Worm (Caenorhabditis elegans) whole organism, late embryonic: ENCODE measurements around the gene C44B9.2.

Experiments
- C38D4.7 ChIP-seq: fragments of 200-800 bp; sonication (Bioruptor generic); optimal IDR thresholded peaks from 2 replicates; lab custom pipeline; 2018; ENCODE audit warnings: mild to moderate bottlenecking, missing genetic modification characterization, moderate library complexity, missing compliant biosample characterization
- F13H6.1 ChIP-seq: sonication (generic microtip); optimal IDR thresholded peaks from 2 replicates; lab custom pipeline; 2016; ENCODE audit warnings: missing genetic modification characterization, missing compliant biosample characterization
- K02D7.2 ChIP-seq: sonication (generic microtip); optimal IDR thresholded peaks from 2 replicates; lab custom pipeline; 2017; ENCODE audit warnings: mild to moderate bottlenecking, missing genetic modification characterization, missing compliant biosample characterization
- K09A11.1 ChIP-seq: sonication (generic microtip); optimal IDR thresholded peaks from 2 replicates; lab custom pipeline; 2017; ENCODE audit warnings: antibody characterized with exemption, mild to moderate bottlenecking, missing genetic modification characterization, missing compliant biosample characterization; ENCODE audit not compliant: insufficient read depth
- T23F11.4 ChIP-seq: fragments of 200-800 bp; sonication (Bioruptor generic); optimal IDR thresholded peaks from 2 replicates; lab custom pipeline; 2018; ENCODE audit warnings: mild to moderate bottlenecking, missing genetic modification characterization, missing compliant biosample characterization
- ama-1 ChIP-seq: fragments of 150-350 bp; optimal IDR thresholded peaks from 2 replicates; lab custom pipeline; 2014
- ceh-14 ChIP-seq: sonication (generic microtip); optimal IDR thresholded peaks from 2 replicates; lab custom pipeline; 2016; ENCODE audit warnings: missing genotype, missing genetic modification characterization, missing compliant biosample characterization
- ceh-18 ChIP-seq: sonication (generic microtip); optimal IDR thresholded peaks from 2 replicates; lab custom pipeline; 2016; ENCODE audit warnings: missing genetic modification characterization, missing compliant biosample characterization
- ceh-22 ChIP-seq: sonication (generic microtip); optimal IDR thresholded peaks from 2 replicates; lab custom pipeline; 2017; ENCODE audit warnings: missing biosample characterization, missing genetic modification characterization
- ceh-24 ChIP-seq: sonication (generic microtip); optimal IDR thresholded peaks from 2 replicates; lab custom pipeline; 2016; ENCODE audit warnings: mild to moderate bottlenecking, missing genetic modification characterization, missing compliant biosample characterization
- ceh-34 ChIP-seq: sonication (generic microtip); optimal IDR thresholded peaks from 2 replicates; lab custom pipeline; 2016; ENCODE audit warnings: mild to moderate bottlenecking, missing genetic modification characterization, missing compliant biosample characterization
- ceh-45 ChIP-seq: fragments of 200-800 bp; sonication (Bioruptor generic); IDR thresholded peaks from 2 replicates; pipeline ENCODE4 v1.3.6; 2022; ENCODE audit warnings: missing genetic modification reagents, missing genetic modification characterization, missing compliant biosample characterization
- ceh-48 ChIP-seq: sonication (generic microtip); optimal IDR thresholded peaks from 2 replicates; lab custom pipeline; 2016; ENCODE audit warnings: missing genetic modification characterization, inconsistent platforms, missing compliant biosample characterization
- ceh-6 ChIP-seq: fragments of 200-800 bp; sonication (Bioruptor generic); optimal IDR thresholded peaks from 2 replicates; lab custom pipeline; 2018; ENCODE audit warnings: mild to moderate bottlenecking, missing genetic modification characterization, missing compliant biosample characterization
- che-1 ChIP-seq: sonication (generic microtip); optimal IDR thresholded peaks from 2 replicates; lab custom pipeline; 2016; ENCODE audit warnings: mild to moderate bottlenecking, missing genetic modification characterization, missing compliant biosample characterization
- dve-1 ChIP-seq: sonication (generic microtip); optimal IDR thresholded peaks from 2 replicates; lab custom pipeline; 2017; ENCODE audit warnings: antibody characterized with exemption, mild to moderate bottlenecking, missing genetic modification characterization, missing compliant biosample characterization
- elt-4 ChIP-seq: sonication (generic microtip); optimal IDR thresholded peaks from 2 replicates; lab custom pipeline; 2016; ENCODE audit warnings: missing genetic modification characterization, missing compliant biosample characterization
- eyg-1 ChIP-seq: sonication (generic microtip); optimal IDR thresholded peaks from 2 replicates; lab custom pipeline; 2016; ENCODE audit warnings: missing genotype, missing genetic modification characterization, missing compliant biosample characterization
- fax-1 ChIP-seq: sonication (generic microtip); optimal IDR thresholded peaks from 2 replicates; lab custom pipeline; 2016; ENCODE audit warnings: missing genotype, missing genetic modification characterization, missing compliant biosample characterization
- fkh-10 ChIP-seq: fragments of 150-350 bp; optimal IDR thresholded peaks from 2 replicates; lab custom pipeline; 2014; ENCODE audit warnings: missing biosample characterization, missing genetic modification reagents, missing genetic modification characterization
- fkh-6 ChIP-seq: sonication (generic microtip); optimal IDR thresholded peaks from 2 replicates; lab custom pipeline; 2016; ENCODE audit warnings: missing genetic modification characterization, missing compliant biosample characterization
- gmeb-2 ChIP-seq: sonication (generic microtip); optimal IDR thresholded peaks from 2 replicates; lab custom pipeline; 2016; ENCODE audit warnings: missing genetic modification characterization, inconsistent platforms, missing compliant biosample characterization
- hlh-6 ChIP-seq: sonication (generic microtip); optimal IDR thresholded peaks from 2 replicates; lab custom pipeline; 2016; ENCODE audit warnings: missing genotype, missing genetic modification characterization, missing compliant biosample characterization
- hlh-8 ChIP-seq: sonication (generic microtip); optimal IDR thresholded peaks from 2 replicates; lab custom pipeline; 2016; ENCODE audit warnings: missing genotype, missing genetic modification characterization, missing compliant biosample characterization
- madf-2 ChIP-seq: sonication (generic microtip); optimal IDR thresholded peaks from 2 replicates; lab custom pipeline; 2017; ENCODE audit warnings: missing genetic modification characterization, missing compliant biosample characterization
- nfya-1 ChIP-seq: sonication (generic microtip); optimal IDR thresholded peaks from 2 replicates; lab custom pipeline; 2017; ENCODE audit warnings: missing genetic modification characterization, mild to moderate bottlenecking, missing compliant biosample characterization, antibody characterized with exemption, moderate library complexity
- nhr-11 ChIP-seq: fragments of 150-350 bp; optimal IDR thresholded peaks from 2 replicates; lab custom pipeline; 2014; ENCODE audit warnings: missing biosample characterization, missing genetic modification characterization
- npax-4 ChIP-seq: sonication (generic microtip); optimal IDR thresholded peaks from 2 replicates; lab custom pipeline; 2016; ENCODE audit warnings: missing genetic modification characterization, missing compliant biosample characterization
- pat-9 ChIP-seq: fragments of 200-800 bp; sonication (Bioruptor generic); optimal IDR thresholded peaks from 2 replicates; lab custom pipeline; 2018; ENCODE audit warnings: mild to moderate bottlenecking, missing genetic modification characterization, moderate library complexity, missing compliant biosample characterization
- pha-2 ChIP-seq: sonication (generic microtip); optimal IDR thresholded peaks from 2 replicates; lab custom pipeline; 2017; ENCODE audit warnings: mild to moderate bottlenecking, missing genetic modification characterization, missing compliant biosample characterization
- pha-4 ChIP-seq: fragments of 150-350 bp; optimal IDR thresholded peaks from 2 replicates; lab custom pipeline; 2018; ENCODE audit warnings: missing biosample characterization, missing genetic modification reagents, missing genetic modification characterization
- pqm-1 ChIP-seq: sonication (generic microtip); optimal IDR thresholded peaks from 2 replicates; lab custom pipeline; 2016; ENCODE audit warnings: missing genetic modification characterization, missing compliant biosample characterization
- pros-1 ChIP-seq: fragments of 150-350 bp; optimal IDR thresholded peaks from 2 replicates; lab custom pipeline; 2014; ENCODE audit warnings: missing biosample characterization, missing genetic modification reagents, missing genetic modification characterization
- rnt-1 ChIP-seq: sonication (generic microtip); optimal IDR thresholded peaks from 2 replicates; lab custom pipeline; 2016; ENCODE audit warnings: missing genetic modification characterization, missing compliant biosample characterization
- sdc-2 ChIP-seq: sonication (generic microtip); optimal IDR thresholded peaks from 2 replicates; lab custom pipeline; 2016; ENCODE audit warnings: missing genotype, missing genetic modification characterization, missing compliant biosample characterization
- sox-2 ChIP-seq: fragments of 200-800 bp; sonication (Bioruptor generic); IDR thresholded peaks from 2 replicates; pipeline ENCODE4 v1.3.6; 2022; ENCODE audit warnings: missing genetic modification reagents, missing genetic modification characterization, missing compliant biosample characterization
- tbx-2 ChIP-seq: sonication (generic microtip); optimal IDR thresholded peaks from 2 replicates; lab custom pipeline; 2016; ENCODE audit warnings: missing genetic modification characterization, missing compliant biosample characterization
- unc-3 ChIP-seq, 2 experiments: fragments of 200-800 bp in 1 of 2; sonication (Bioruptor generic) in 1 of 2; sonication (generic microtip) in 1 of 2; conservative IDR thresholded peaks in 1 of 2; optimal IDR thresholded peaks in 1 of 2; 2 replicates each; pipeline versions ENCODE4 v1.3.6 to Lab custom; 2016 to 2022; ENCODE audit warnings: missing compliant biosample characterization in 2 of 2, missing genetic modification characterization in 2 of 2, missing genetic modification reagents in 1 of 2
- unc-42 ChIP-seq: sonication (generic microtip); optimal IDR thresholded peaks from 2 replicates; lab custom pipeline; 2016; ENCODE audit warnings: missing genotype, missing genetic modification characterization, missing compliant biosample characterization
- unc-55 ChIP-seq: sonication (generic microtip); optimal IDR thresholded peaks from 2 replicates; lab custom pipeline; 2017; ENCODE audit warnings: missing biosample characterization, missing genetic modification reagents, missing genetic modification characterization

Gene C44B9.2

DNA sequence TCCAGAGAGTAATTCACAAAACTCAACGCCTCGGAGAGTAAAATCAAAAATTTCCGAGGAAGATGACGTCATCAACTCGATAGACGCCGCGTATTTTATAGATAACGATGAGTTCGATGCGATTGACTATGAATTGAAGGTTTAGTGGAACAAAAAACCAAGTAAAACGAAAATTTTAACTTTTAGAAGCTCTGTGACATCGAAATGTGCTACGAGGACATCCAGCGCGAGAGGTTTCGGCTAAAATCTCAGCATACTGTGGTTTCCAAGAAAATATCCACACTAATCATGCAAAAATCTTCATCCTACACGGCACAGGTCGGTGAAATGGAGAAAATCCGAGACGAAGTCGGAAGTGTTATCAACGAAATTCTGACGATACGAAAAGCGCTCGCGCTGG, 5.6 kb upstream of the C44B9.2 start:
- TF ChIP-seq ama-1 (lab: Kevin White, UChicago) (no peak), ceh-24 (tag; lab: Kevin White, UChicago) (no peak), pha-2 (no peak), pros-1 (tag; lab: Kevin White, UChicago) (no peak), K02D7.2 (tag; lab: Kevin White, UChicago) (no peak), rnt-1 (tag; lab: Kevin White, UChicago) (no peak), T23F11.4 (GFP tag; lab: Kevin White, UChicago) (no peak), ceh-14 (tag; lab: Kevin White, UChicago) (no peak), unc-55 (GFP tag; lab: Kevin White, UChicago) (no peak), F13H6.1 (tag; lab: Kevin White, UChicago) (no peak), sox-2 (no peak), gmeb-2 (no peak), ceh-18 (tag; lab: Kevin White, UChicago) (no peak), pat-9 (tag; lab: Kevin White, UChicago) (no peak), hlh-6 (tag; lab: Kevin White, UChicago) (no peak)

DNA sequence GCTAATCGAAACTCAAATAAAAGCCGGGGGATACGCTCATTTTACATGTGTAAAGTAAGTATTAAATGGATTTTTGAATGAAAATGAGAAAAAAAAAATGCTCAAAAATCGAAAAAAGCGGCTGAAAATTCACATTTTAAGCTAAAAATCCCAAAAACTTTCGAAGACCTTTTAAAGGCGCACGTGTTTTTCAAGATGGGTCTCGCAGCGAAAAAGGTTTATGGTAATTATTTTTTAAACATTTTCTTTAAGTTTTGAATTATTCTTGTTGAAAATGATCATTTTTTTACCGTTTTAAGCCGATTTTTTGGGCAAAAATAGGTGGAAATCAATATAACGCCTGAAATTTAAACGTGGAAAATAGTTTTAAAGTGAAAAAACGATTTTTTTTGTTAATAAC, 5.1 kb upstream of the C44B9.2 start:
- TF ChIP-seq fkh-10 (GFP tag; lab: Kevin White, UChicago), result no peak
- TF ChIP-seq che-1 (tag; lab: Kevin White, UChicago), result no peak
- TF ChIP-seq eyg-1 (tag; lab: Kevin White, UChicago), result no peak
- no peak for TF ChIP-seq sdc-2 (tag; lab: Kevin White, UChicago)

ce11 chrIII:10870814-10871213, 4.4 kb upstream of the C44B9.2 start:
- no peak for TF ChIP-seq tbx-2
- no peak for TF ChIP-seq nhr-11 (tag; lab: Kevin White, UChicago)
- TF ChIP-seq ceh-34 (tag; lab: Kevin White, UChicago), result no peak
- no peak for TF ChIP-seq dve-1 (tag; lab: Kevin White, UChicago)
- no peak for TF ChIP-seq C38D4.7 (GFP tag; lab: Kevin White, UChicago)
- no peak for TF ChIP-seq fax-1
- TF ChIP-seq unc-3 (GFP tag; conservative IDR thresholded peaks at IDR 0.05; lab: Robert Waterston, UW), result no peak
- no peak for TF ChIP-seq unc-3 (tag; optimal IDR thresholded peaks at IDR 0.05; lab: Kevin White, UChicago)
- TF ChIP-seq hlh-8 (tag; lab: Kevin White, UChicago), result no peak
- TF ChIP-seq fkh-6, result no peak
- TF ChIP-seq pha-4 (tag; lab: Kevin White, UChicago), result no peak
- no peak for TF ChIP-seq pha-2
- no peak for TF ChIP-seq nfya-1

DNA sequence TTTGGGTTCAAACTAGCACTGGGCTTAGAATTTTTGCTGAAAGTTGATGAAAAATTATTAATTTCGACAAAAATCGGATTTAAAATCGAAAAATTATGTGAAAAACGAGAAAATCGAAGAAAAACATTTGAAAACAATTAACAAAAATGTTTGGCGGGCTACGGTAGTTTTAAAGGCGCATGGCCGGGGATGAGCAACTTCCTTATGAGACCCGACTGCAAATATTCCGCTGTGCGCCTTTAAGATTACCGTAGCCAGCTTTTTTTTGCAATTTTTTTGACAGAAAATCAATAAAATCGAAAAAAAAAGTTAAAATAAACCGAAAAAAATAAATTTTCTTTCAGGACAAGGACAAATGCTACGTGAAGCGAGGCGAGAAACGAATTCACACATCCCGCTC, 2.3 kb downstream of the C44B9.2 start:
- TF ChIP-seq ceh-22 (no peak), ceh-48 (tag; lab: Kevin White, UChicago) (no peak)

- TF ChIP-seq elt-4 (tag; lab: Kevin White, UChicago) (no peak), pqm-1 (tag; lab: Kevin White, UChicago) (no peak), madf-2 (tag; lab: Kevin White, UChicago) (no peak), ceh-34 (tag; lab: Kevin White, UChicago) (no peak), ceh-6 (no peak), ceh-45 (GFP tag; lab: Robert Waterston, UW) (no peak), npax-4 (tag; lab: Kevin White, UChicago) (no peak), K09A11.1 (tag; lab: Kevin White, UChicago) (no peak), unc-42 (tag; lab: Kevin White, UChicago) (no peak)
These were observed 4.9 kb downstream of the C44B9.2 start, which contains the start of gene C44B9.3 for ce11 chrIII:10880083-10880482. TSS of gene C44B9.3 (minus strand) at chrIII:10880183.
